Worm (Caenorhabditis elegans) whole organism, young adult: Measurements from ENCODE around the gene kin-19.

Experiments
- B0336.3 ChIP-seq: fragments of 200-800 bp; sonication (Bioruptor generic); IDR thresholded peaks from 2 replicates; pipeline ENCODE4 v1.3.6; 2022; ENCODE audit warnings: missing genetic modification characterization, missing compliant biosample characterization
- C06A6.2 ChIP-seq: fragments of 200-800 bp; sonication (Bioruptor generic); conservative IDR thresholded peaks from 2 replicates; pipeline ENCODE4 v1.3.6; 2022; ENCODE audit warnings: missing genetic modification characterization, missing compliant biosample characterization
- D2030.7 ChIP-seq: fragments of 200-800 bp; sonication (Bioruptor generic); IDR thresholded peaks from 2 replicates; pipeline ENCODE4 v1.3.6; 2022; ENCODE audit warnings: missing genetic modification reagents, missing genetic modification characterization, missing compliant biosample characterization
- F22D6.2 ChIP-seq: sonication (generic microtip); optimal IDR thresholded peaks from 2 replicates; lab custom pipeline; 2016; ENCODE audit warnings: mild to moderate bottlenecking, missing genetic modification characterization, missing compliant biosample characterization
- F52B5.7 ChIP-seq: sonication (generic microtip); optimal IDR thresholded peaks from 2 replicates; lab custom pipeline; 2016; ENCODE audit warnings: mild to moderate bottlenecking, missing genetic modification characterization, missing compliant biosample characterization
- F55B11.4 ChIP-seq: sonication (generic microtip); optimal IDR thresholded peaks from 2 replicates; lab custom pipeline; 2016; ENCODE audit warnings: missing compliant biosample characterization, missing genetic modification characterization, borderline replicate concordance; ENCODE audit not compliant: insufficient read depth
- F57C9.4 ChIP-seq: sonication (generic microtip); optimal IDR thresholded peaks from 2 replicates; lab custom pipeline; 2017; ENCODE audit warnings: mild to moderate bottlenecking, missing genetic modification characterization, missing compliant biosample characterization
- Y53G8AR.9 ChIP-seq: fragments of 200-800 bp; sonication (Bioruptor generic); conservative IDR thresholded peaks from 2 replicates; pipeline ENCODE4 v1.3.6; 2022; ENCODE audit warnings: missing genetic modification reagents, missing genetic modification characterization, missing compliant biosample characterization
- ZK185.1 ChIP-seq: sonication (generic microtip); optimal IDR thresholded peaks from 2 replicates; lab custom pipeline; 2016; ENCODE audit warnings: mild to moderate bottlenecking, missing genetic modification characterization, missing compliant biosample characterization; ENCODE audit not compliant: poor library complexity, severe bottlenecking
- akir-1 ChIP-seq: fragments of 200-800 bp; sonication (Bioruptor generic); optimal IDR thresholded peaks from 2 replicates; lab custom pipeline; 2018; ENCODE audit warnings: mild to moderate bottlenecking, missing genetic modification characterization, moderate library complexity, missing compliant biosample characterization
- bed-1 ChIP-seq: fragments of 200-800 bp; sonication (Bioruptor generic); IDR thresholded peaks from 2 replicates; pipeline ENCODE4 v1.3.6; 2022; ENCODE audit warnings: missing genetic modification reagents, missing genetic modification characterization, missing compliant biosample characterization
- bed-2 ChIP-seq: fragments of 200-800 bp; sonication (Bioruptor generic); IDR thresholded peaks from 2 replicates; pipeline ENCODE4 v1.3.6; 2022; ENCODE audit warnings: missing genetic modification reagents, missing genetic modification characterization, missing compliant biosample characterization
- ccch-3 ChIP-seq: fragments of 200-800 bp; sonication (Bioruptor generic); optimal IDR thresholded peaks from 2 replicates; lab custom pipeline; 2018; ENCODE audit warnings: mild to moderate bottlenecking, missing genetic modification characterization, missing compliant biosample characterization
- ceh-27 ChIP-seq: fragments of 200-800 bp; sonication (Bioruptor generic); optimal IDR thresholded peaks from 2 replicates; lab custom pipeline; 2018; ENCODE audit warnings: mild to moderate bottlenecking, missing genetic modification characterization, moderate library complexity, missing compliant biosample characterization
- dpff-1 ChIP-seq: sonication (generic microtip); optimal IDR thresholded peaks from 2 replicates; lab custom pipeline; 2017; ENCODE audit warnings: mild to moderate bottlenecking, missing genetic modification characterization, missing compliant biosample characterization
- dpl-1 ChIP-seq: fragments of 150-350 bp; optimal IDR thresholded peaks from 2 replicates; lab custom pipeline; 2014; ENCODE audit warnings: missing biosample characterization, missing genetic modification reagents, missing genetic modification characterization
- ekl-4 ChIP-seq: fragments of 200-800 bp; sonication (Bioruptor generic); IDR thresholded peaks from 2 replicates; pipeline ENCODE4 v1.3.6; 2022; ENCODE audit warnings: missing genetic modification reagents, missing genetic modification characterization, missing compliant biosample characterization
- fkh-3 ChIP-seq: sonication (generic microtip); optimal IDR thresholded peaks from 2 replicates; lab custom pipeline; 2016; ENCODE audit warnings: mild to moderate bottlenecking, missing genetic modification characterization, missing compliant biosample characterization
- hlh-12 ChIP-seq: sonication (generic microtip); optimal IDR thresholded peaks from 2 replicates; lab custom pipeline; 2016; ENCODE audit warnings: missing genetic modification characterization, missing compliant biosample characterization
- hlh-26 ChIP-seq: fragments of 200-800 bp; sonication (Bioruptor generic); conservative IDR thresholded peaks from 2 replicates; pipeline ENCODE4 v1.3.6; 2022; ENCODE audit warnings: missing genetic modification reagents, missing genetic modification characterization, missing compliant biosample characterization
- hmg-1.2 ChIP-seq: fragments of 200-800 bp; sonication (Bioruptor generic); IDR thresholded peaks from 2 replicates; pipeline ENCODE4 v1.3.6; 2022; ENCODE audit warnings: missing genetic modification reagents, missing genetic modification characterization, missing compliant biosample characterization
- hmg-20 ChIP-seq: fragments of 200-800 bp; sonication (Bioruptor generic); IDR thresholded peaks from 2 replicates; pipeline ENCODE4 v1.3.6; 2022; ENCODE audit warnings: missing genetic modification reagents, missing genetic modification characterization, missing compliant biosample characterization
- hrde-1 ChIP-seq: sonication (generic microtip); optimal IDR thresholded peaks from 2 replicates; lab custom pipeline; 2016; ENCODE audit warnings: missing genetic modification characterization, mild to moderate bottlenecking, missing compliant biosample characterization, moderate library complexity, missing genotype, missing genetic modification reagents, borderline replicate concordance
- hsf-1 ChIP-seq: fragments of 200-800 bp; sonication (Bioruptor generic); IDR thresholded peaks from 2 replicates; pipeline ENCODE4 v1.3.6; 2022; ENCODE audit warnings: missing genetic modification reagents, missing genetic modification characterization, missing compliant biosample characterization
- lsy-27 ChIP-seq: sonication (generic microtip); optimal IDR thresholded peaks from 2 replicates; lab custom pipeline; 2017; ENCODE audit warnings: missing genetic modification characterization, mild to moderate bottlenecking, missing compliant biosample characterization, antibody characterized with exemption, missing genotype, borderline replicate concordance; ENCODE audit not compliant: insufficient read depth
- madf-10 ChIP-seq: sonication (generic microtip); optimal IDR thresholded peaks from 2 replicates; lab custom pipeline; 2016; ENCODE audit warnings: mild to moderate bottlenecking, missing genetic modification characterization, missing compliant biosample characterization
- mcd-1 ChIP-seq: fragments of 200-800 bp; sonication (Bioruptor generic); IDR thresholded peaks from 2 replicates; pipeline ENCODE4 v1.3.6; 2022; ENCODE audit warnings: missing genetic modification reagents, missing genetic modification characterization, missing compliant biosample characterization
- mxl-1 ChIP-seq: sonication (generic microtip); optimal IDR thresholded peaks from 2 replicates; lab custom pipeline; 2016; ENCODE audit warnings: missing genetic modification characterization, missing compliant biosample characterization
- nhr-80 ChIP-seq: sonication (generic microtip); optimal IDR thresholded peaks from 2 replicates; lab custom pipeline; 2016; ENCODE audit warnings: missing genetic modification characterization, missing compliant biosample characterization
- pha-4 ChIP-seq: fragments of 150-350 bp; sonication (generic microtip); optimal IDR thresholded peaks from 2 replicates; lab custom pipeline; 2014; ENCODE audit warnings: missing biosample characterization, missing genetic modification reagents, missing genetic modification characterization
- rpc-1 ChIP-seq, 2 experiments: fragments of 150-350 bp in 1 of 2; sonication (generic microtip) in 1 of 2; optimal IDR thresholded peaks; 2 replicates each; lab custom pipeline; 2014 to 2018; ENCODE audit warnings: missing biosample characterization in 1 of 2, missing genetic modification characterization in 1 of 2, missing genetic modification reagents in 1 of 2, missing genotype in 1 of 2
- sdz-38 ChIP-seq: sonication (generic microtip); optimal IDR thresholded peaks from 2 replicates; lab custom pipeline; 2016; ENCODE audit warnings: missing genotype, missing genetic modification characterization, missing compliant biosample characterization
- unc-62 ChIP-seq: fragments of 150-350 bp; optimal IDR thresholded peaks from 2 replicates; lab custom pipeline; 2014; ENCODE audit warnings: missing biosample characterization, missing genetic modification reagents, missing genetic modification characterization
- zfh-2 ChIP-seq: fragments of 200-800 bp; sonication (Bioruptor generic); conservative IDR thresholded peaks from 2 replicates; pipeline ENCODE4 v1.3.6; 2022; ENCODE audit warnings: missing genetic modification reagents, missing genetic modification characterization, missing compliant biosample characterization
- ztf-18 ChIP-seq: sonication (generic microtip); optimal IDR thresholded peaks from 2 replicates; lab custom pipeline; 2016; ENCODE audit warnings: missing genotype, mild to moderate bottlenecking, missing genetic modification characterization, missing compliant biosample characterization
- ztf-25 ChIP-seq: fragments of 200-800 bp; sonication (Bioruptor generic); IDR thresholded peaks from 2 replicates; pipeline ENCODE4 v1.3.6; 2022; ENCODE audit warnings: missing genetic modification reagents, missing genetic modification characterization, missing compliant biosample characterization

kin-19 gene

ce11 chrIII:4057894-4058293, 28.5 kb downstream of the kin-19 start, which contains the start of gene rcq-5 (continued):
- TF ChIP-seq rpc-1 (optimal IDR thresholded peaks at IDR 0.05; lab: Kevin White, UChicago): no peak
- TF ChIP-seq rpc-1 (tag; optimal IDR thresholded peaks at IDR 0.05; lab: Kevin White, UChicago): no peak
- no peak for TF ChIP-seq ceh-27 (GFP tag; lab: Kevin White, UChicago)

- TF ChIP-seq C06A6.2 (GFP tag; lab: Robert Waterston, UW) (no peak), akir-1 (GFP tag; lab: Kevin White, UChicago) (no peak)
Measured at ce11 chrIII:4049150-4049549, 37.3 kb downstream of the kin-19 start.

- TF ChIP-seq ztf-25 (GFP tag; lab: Robert Waterston, UW): no peak
- no peak for TF ChIP-seq ccch-3 (GFP tag; lab: Kevin White, UChicago)
- TF ChIP-seq F57C9.4: no peak
- peak; percentile 87 for TF ChIP-seq nhr-80
- TF ChIP-seq ztf-18 (tag; lab: Kevin White, UChicago): no peak
- TF ChIP-seq fkh-3: no peak
Measured at ce11 chrIII:4039775-4040174, 46.7 kb downstream of the kin-19 start.

- TF ChIP-seq F55B11.4 (no peak), ZK185.1 (tag; lab: Kevin White, UChicago) (no peak), hlh-12 (tag; lab: Kevin White, UChicago) (no peak), F52B5.7 (peak; percentile 36), lsy-27 (no peak), nhr-80 (peak; percentile 27), sdz-38 (no peak), unc-62 (GFP tag; lab: Kevin White, UChicago) (no peak), mcd-1 (no peak), Y53G8AR.9 (GFP tag; lab: Robert Waterston, UW) (no peak), F22D6.2 (no peak), D2030.7 (no peak), hrde-1 (tag; lab: Kevin White, UChicago) (no peak), hsf-1 (GFP tag; lab: Robert Waterston, UW) (no peak), hmg-1.2 (peak; percentile 44; the same call in 1 of the 2 replicates), ekl-4 (GFP tag; lab: Robert Waterston, UW) (no peak), hmg-20 (no peak), bed-1 (GFP tag; lab: Robert Waterston, UW) (no peak), pha-4 (tag; lab: Kevin White, UChicago) (no peak), dpl-1 (GFP tag; lab: Kevin White, UChicago) (no peak), madf-10 (no peak), dpff-1 (tag; lab: Kevin White, UChicago) (no peak), mxl-1 (tag; lab: Kevin White, UChicago) (no peak), hlh-26 (GFP tag; lab: Robert Waterston, UW) (no peak), bed-2 (GFP tag; lab: Robert Waterston, UW) (0 out of 2 replicates have a peak, but pooled peaks have one; percentile 30), B0336.3 (GFP tag; lab: Robert Waterston, UW) (no peak), zfh-2 (GFP tag; lab: Robert Waterston, UW) (peak; percentile 91)
Measured at ce11 chrIII:4037332-4037731, 49.1 kb downstream of the kin-19 start.
